Worm (Caenorhabditis elegans) whole organism, L2 larva: ENCODE measurements around the gene D1046.4.

Experiments used
- aly-2 ChIP-seq: fragments of 150-350 bp; optimal IDR thresholded peaks from 2 replicates; lab custom pipeline; 2014; ENCODE audit warnings: missing biosample characterization, missing genetic modification characterization
- ceh-16 ChIP-seq: fragments of 150-350 bp; optimal IDR thresholded peaks from 2 replicates; lab custom pipeline; 2014; ENCODE audit warnings: missing biosample characterization, missing genetic modification characterization
- egl-27 ChIP-seq: sonication (generic microtip); optimal IDR thresholded peaks from 3 replicates; lab custom pipeline; 2017; ENCODE audit warnings: missing biosample characterization, missing genetic modification reagents, missing genetic modification characterization
- fos-1 ChIP-seq: fragments of 150-350 bp; optimal IDR thresholded peaks from 2 replicates; lab custom pipeline; 2014; ENCODE audit warnings: missing biosample characterization, missing genetic modification characterization
- nhr-23 ChIP-seq: fragments of 150-350 bp; optimal IDR thresholded peaks from 2 replicates; lab custom pipeline; 2014; ENCODE audit warnings: missing biosample characterization, missing genetic modification reagents, missing genetic modification characterization
- skn-1 ChIP-seq: sonication (generic microtip); optimal IDR thresholded peaks from 2 replicates; lab custom pipeline; 2017; ENCODE audit warnings: missing biosample characterization, missing genetic modification characterization
- sma-3 ChIP-seq: sonication (generic microtip); optimal IDR thresholded peaks from 2 replicates; lab custom pipeline; 2016; ENCODE audit warnings: missing genetic modification reagents, missing genetic modification characterization, missing compliant biosample characterization
- sma-9 ChIP-seq, 2 experiments: fragments of 150-350 bp in 1 of 2; sonication (generic microtip) in 1 of 2; optimal IDR thresholded peaks; 2 replicates each; lab custom pipeline; 2014 to 2016; ENCODE audit warnings: missing genetic modification characterization in 2 of 2, mild to moderate bottlenecking in 1 of 2, missing biosample characterization in 1 of 2, missing compliant biosample characterization in 1 of 2, missing genetic modification reagents in 1 of 2, moderate library complexity in 1 of 2
- unc-55 ChIP-seq: fragments of 150-350 bp; sonication (generic microtip); optimal IDR thresholded peaks from 3 replicates; lab custom pipeline; 2014; ENCODE audit warnings: missing biosample characterization, missing genetic modification reagents, missing genetic modification characterization
- unc-62 ChIP-seq: fragments of 150-350 bp; optimal IDR thresholded peaks from 2 replicates; lab custom pipeline; 2014; ENCODE audit warnings: missing biosample characterization, missing genetic modification reagents, missing genetic modification characterization
- ztf-11 ChIP-seq: sonication (generic microtip); optimal IDR thresholded peaks from 2 replicates; lab custom pipeline; 2017; ENCODE audit warnings: missing biosample characterization, missing genetic modification characterization

DNA sequence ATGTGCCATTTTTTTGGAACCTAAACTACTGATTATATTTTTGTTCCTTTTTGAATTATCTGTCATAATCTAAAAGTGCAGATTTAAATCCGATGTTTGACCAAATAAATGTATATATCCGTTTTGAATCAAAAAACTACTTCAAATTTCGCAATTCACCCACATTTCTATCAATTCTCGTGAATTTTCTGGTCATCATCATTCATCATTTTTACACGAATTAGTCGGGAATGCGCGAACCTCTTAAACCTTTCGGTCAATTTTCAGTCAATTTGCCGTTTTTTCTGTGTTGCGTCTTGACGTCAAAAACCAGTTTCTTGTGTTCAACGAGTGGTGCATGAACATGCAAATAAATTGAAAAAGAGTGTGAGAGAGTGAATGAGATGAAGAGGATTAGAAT is 20.5 kb downstream of the D1046.4 start:
- no peak for TF ChIP-seq sma-3 (GFP tag; lab: Kevin White, UChicago)
- TF ChIP-seq unc-62 (GFP tag; lab: Kevin White, UChicago) = no peak
- no peak for TF ChIP-seq nhr-23 (tag; lab: Kevin White, UChicago)
- TF ChIP-seq unc-55 (GFP tag; lab: Kevin White, UChicago) = peak; percentile 9
- TF ChIP-seq sma-9 (GFP tag; optimal IDR thresholded peaks at IDR 0.05; lab: Kevin White, UChicago) = no peak
- no peak for TF ChIP-seq sma-9 (tag; optimal IDR thresholded peaks at IDR 0.05; lab: Kevin White, UChicago)
- no peak for TF ChIP-seq skn-1 (tag; lab: Kevin White, UChicago)
- no peak for TF ChIP-seq aly-2 (tag; lab: Kevin White, UChicago)
- TF ChIP-seq ceh-16 (tag; lab: Kevin White, UChicago) = no peak
- no peak for TF ChIP-seq fos-1 (tag; lab: Kevin White, UChicago)
- no peak for TF ChIP-seq ztf-11 (tag; lab: Kevin White, UChicago)
- no peak for TF ChIP-seq egl-27 (tag; lab: Kevin White, UChicago)
